Worm (Caenorhabditis elegans) whole organism, L4 larva: ENCODE results near the gene zipt-15.
"Not testable (repeated sequence)": the region's sequence is repeated elsewhere in the genome, so short reads cannot be mapped to it uniquely, and the experiment has no call there.

Experiments used
- jun-1 ChIP-seq: fragments of 150-350 bp; optimal IDR thresholded peaks from 2 replicates; lab custom pipeline; 2014; ENCODE audit warnings: missing biosample characterization, missing genetic modification reagents, missing genetic modification characterization
- madf-9 ChIP-seq: fragments of 200-800 bp; sonication (Bioruptor generic); conservative IDR thresholded peaks from 2 replicates; pipeline ENCODE4 v1.3.6; 2022; ENCODE audit warnings: missing genetic modification reagents, missing genetic modification characterization, missing compliant biosample characterization
- unc-62 ChIP-seq, 3 experiments: fragments of 150-350 bp in 1 of 3; sonication (generic microtip); optimal IDR thresholded peaks in 2 of 3; peaks in 1 of 3; 1 replicate in 1 of 3; 2 replicates in 2 of 3; lab custom pipeline; 2014 to 2017; ENCODE audit warnings: missing biosample characterization in 3 of 3, missing genetic modification characterization in 3 of 3, missing genetic modification reagents in 3 of 3, missing genotype in 1 of 3

DNA sequence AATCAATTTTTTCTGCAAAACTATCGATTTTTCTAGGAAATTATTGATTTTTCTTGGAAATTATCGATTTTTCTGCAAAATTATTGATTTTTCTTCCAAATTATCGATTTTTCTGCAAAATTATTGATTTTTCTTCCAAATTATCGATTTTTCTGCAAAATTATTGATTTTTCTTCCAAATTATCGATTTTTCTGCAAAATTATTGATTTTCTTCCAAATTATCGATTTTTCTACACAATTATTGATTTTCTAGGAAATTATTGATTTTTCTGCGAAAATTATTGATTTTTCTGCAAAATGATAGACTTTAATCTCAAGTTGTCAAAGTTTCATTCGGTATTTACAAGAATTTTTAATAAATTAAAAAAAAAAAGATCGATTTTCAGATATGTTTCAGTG, 24.2 kb upstream of the zipt-15 start:
- TF ChIP-seq unc-62 (GFP tag; optimal IDR thresholded peaks at IDR 0.05 in 1 of 2; lab: Kevin White, UChicago); unc-62 (tag; optimal IDR thresholded peaks at IDR 0.05; lab: Kevin White, UChicago); jun-1 (tag; lab: Kevin White, UChicago); madf-9 (GFP tag; lab: Robert Waterston, UW): not testable (repeated sequence)
